Worm (Caenorhabditis elegans): ENCODE data around the gene R05H5.7.

Gene R05H5.7

ce11 chrII:10206425-10206824 lies 14.1 kb downstream of the R05H5.7 start, which contains the start of gene T01E8.1:
Gene T01E8.1 (plus strand): TSS chrII:10206725.
- no peak for TF ChIP-seq daf-19 (GFP tag; conservative IDR thresholded peaks at IDR 0.05)

ce11 chrII:10218171-10218570 lies 25.9 kb downstream of the R05H5.7 start, which contains the start of gene ref-1:
Gene ref-1 (plus strand): TSS chrII:10218471.
- TF ChIP-seq egl-27 (tag; optimal IDR thresholded peaks at IDR 0.05) = no peak
- no peak for TF ChIP-seq mxl-2 (GFP tag; conservative IDR thresholded peaks at IDR 0.05)
- TF ChIP-seq nhr-111 (GFP tag; optimal IDR thresholded peaks at IDR 0.05) = no peak
- no peak for TF ChIP-seq spr-1 (tag; optimal IDR thresholded peaks at IDR 0.05)
- no peak for TF ChIP-seq nhr-25 (tag; optimal IDR thresholded peaks at IDR 0.05; ENCODE audit: borderline replicate concordance, insufficient read depth)
- no peak for TF ChIP-seq attf-4 (tag; optimal IDR thresholded peaks at IDR 0.05)

DNA sequence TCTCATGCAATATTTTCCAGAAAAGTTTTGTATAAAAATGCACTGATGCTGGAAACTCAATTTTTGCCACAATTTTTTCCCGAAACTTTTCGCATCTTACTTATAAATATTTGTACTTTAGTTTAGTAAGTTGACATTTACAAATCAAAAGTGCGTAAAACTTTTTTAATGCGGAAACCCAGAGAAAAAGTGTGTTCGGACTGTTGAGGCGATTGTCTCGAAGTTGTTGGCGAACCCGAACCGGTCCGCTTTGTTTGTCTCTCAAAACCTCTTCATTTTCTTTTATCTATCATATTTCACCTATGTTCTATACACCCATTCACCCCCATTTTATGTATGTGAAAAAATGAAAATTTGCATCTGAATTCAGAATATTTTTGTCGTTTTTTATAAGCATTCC lies 28.3 kb downstream of the R05H5.7 start:
- TF ChIP-seq nhr-28 (tag; optimal IDR thresholded peaks at IDR 0.05) (peak; percentile 21), daf-16 (GFP tag; optimal IDR thresholded peaks at IDR 0.05) (no peak), daf-16 (tag; optimal IDR thresholded peaks at IDR 0.05) (peak; percentile 26), aha-1 (tag) (no peak)

DNA sequence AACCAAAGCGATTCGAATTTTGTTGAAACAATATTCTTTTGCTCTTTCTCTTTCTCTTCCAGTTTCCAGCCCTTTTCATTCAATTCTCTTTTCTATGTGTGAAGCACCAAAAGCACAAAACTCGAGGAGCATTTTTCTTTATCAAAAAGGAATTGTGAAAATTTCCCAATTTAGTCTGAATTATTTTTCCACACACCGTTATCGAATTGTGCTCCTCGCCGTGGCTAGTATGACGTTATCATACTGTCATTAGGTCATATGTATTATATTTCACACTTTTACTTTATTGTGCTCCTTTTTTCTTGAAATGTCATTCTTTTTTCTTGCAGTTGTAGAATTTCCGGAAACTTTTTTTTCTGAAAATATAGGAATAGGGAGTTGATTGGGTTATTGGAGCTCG lies 29.3 kb downstream of the R05H5.7 start:
- TF ChIP-seq dve-1 (tag; optimal IDR thresholded peaks at IDR 0.05; ENCODE audit: insufficient read depth) (peak; percentile 43), daf-16 (GFP tag; optimal IDR thresholded peaks at IDR 0.05) (no peak), daf-16 (tag; optimal IDR thresholded peaks at IDR 0.05) (peak; percentile 33), ama-1 (optimal IDR thresholded peaks at IDR 0.05) (no peak), dmd-6 (GFP tag; IDR thresholded peaks at IDR 0.05) (peak; percentile 69), ctbp-1 (GFP tag; IDR thresholded peaks at IDR 0.05) (no peak), lin-38 (GFP tag; IDR thresholded peaks at IDR 0.05) (no peak), nhr-28 (tag; optimal IDR thresholded peaks at IDR 0.05) (peak; percentile 87), gei-8 (GFP tag; optimal IDR thresholded peaks at IDR 0.05) (no peak), mdt-29 (GFP tag; IDR thresholded peaks at IDR 0.05) (no peak), nhr-77 (tag; optimal IDR thresholded peaks at IDR 0.05) (peak; percentile 59), hlh-30 (tag; optimal IDR thresholded peaks at IDR 0.05; ENCODE audit: insufficient read depth) (peak; percentile 38), php-3 (GFP tag; IDR thresholded peaks at IDR 0.05) (0 out of 2 replicates have a peak, but pooled peaks have one; percentile 31), madf-5 (GFP tag; IDR thresholded peaks at IDR 0.05) (no peak), pqm-1 (tag; optimal IDR thresholded peaks at IDR 0.05) (peak; percentile 94), hlh-11 (tag; optimal IDR thresholded peaks at IDR 0.05) (peak; percentile 68), hmg-1.1 (GFP tag; IDR thresholded peaks at IDR 0.05) (no peak), nhr-41 (GFP tag; IDR thresholded peaks at IDR 0.05) (0 out of 2 replicates have a peak, but pooled peaks have one; percentile 12)

- TF ChIP-seq lin-29 (GFP tag; IDR thresholded peaks at IDR 0.05) (no peak), madf-5 (GFP tag; IDR thresholded peaks at IDR 0.05) (no peak), lin-39 (tag; optimal IDR thresholded peaks at IDR 0.05) (no peak), nhr-237 (tag; optimal IDR thresholded peaks at IDR 0.05) (no peak)
These were observed 30.3 kb downstream of the R05H5.7 start, which contains the start of gene plc-3 for ce11 chrII:10222577-10222976. Gene plc-3 (plus strand): TSS chrII:10222877.

DNA sequence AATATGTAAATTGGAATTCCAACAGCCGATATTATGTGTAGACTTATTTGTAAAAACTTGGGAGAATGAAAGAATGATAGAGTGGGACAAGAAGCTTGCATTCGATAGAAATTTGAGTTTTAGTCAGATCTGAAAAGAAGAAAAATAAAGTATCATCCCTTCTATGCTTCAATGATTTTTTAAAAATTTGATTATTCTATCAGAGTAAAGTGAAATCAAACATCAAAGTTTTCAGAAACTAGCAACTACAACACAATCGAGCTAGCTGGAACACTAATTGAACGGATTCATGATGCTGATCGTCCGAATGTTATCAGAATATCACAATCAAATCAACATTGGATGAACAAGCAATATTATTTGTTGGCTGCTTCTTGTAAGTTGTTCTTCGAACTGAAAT lies 34.7 kb downstream of the R05H5.7 start, which contains the start of gene srh-135:
Gene srh-135, minus strand, starts transcription at position 101 of the 400 bp plus-strand sequence.
- TF ChIP-seq zfp-3 (GFP tag; conservative IDR thresholded peaks at IDR 0.05) (no peak), unc-62 (GFP tag; optimal IDR thresholded peaks at IDR 0.05 in 1 of 2) (peak in 1 of 2 experiments; percentile 54), unc-62 (tag; optimal IDR thresholded peaks at IDR 0.05) (no peak)

All from whole organism, L4 larva.